Worm (Caenorhabditis elegans) whole organism, mixed stage, embryonic: ENCODE measurements around the gene srt-16.

ENCODE experiments used
- bed-3 ChIP-seq: fragments of 200-800 bp; sonication (Bioruptor generic); optimal IDR thresholded peaks from 3 replicates; lab custom pipeline; 2018; ENCODE audit warnings: mild to moderate bottlenecking, missing genetic modification characterization, moderate library complexity, missing compliant biosample characterization
- blmp-1 ChIP-seq: fragments of 150-350 bp; optimal IDR thresholded peaks from 2 replicates; lab custom pipeline; 2014; ENCODE audit warnings: missing biosample characterization, missing genetic modification characterization
- ceh-43 ChIP-seq: fragments of 200-800 bp; sonication (Bioruptor generic); optimal IDR thresholded peaks from 2 replicates; lab custom pipeline; 2018; ENCODE audit warnings: mild to moderate bottlenecking, missing genetic modification characterization, moderate library complexity, missing compliant biosample characterization
- ceh-83 ChIP-seq: fragments of 200-800 bp; sonication (Bioruptor generic); optimal IDR thresholded peaks from 2 replicates; lab custom pipeline; 2018; ENCODE audit warnings: mild to moderate bottlenecking, missing genetic modification characterization, missing compliant biosample characterization
- cnd-1 ChIP-seq: fragments of 200-800 bp; sonication (Bioruptor generic); optimal IDR thresholded peaks from 2 replicates; lab custom pipeline; 2018; ENCODE audit warnings: mild to moderate bottlenecking, missing genetic modification characterization, missing compliant biosample characterization
- drap-1 ChIP-seq: fragments of 200-800 bp; sonication (Bioruptor generic); optimal IDR thresholded peaks from 3 replicates; lab custom pipeline; 2018; ENCODE audit warnings: mild to moderate bottlenecking, missing genetic modification characterization, missing compliant biosample characterization
- elt-3 ChIP-seq: fragments of 150-350 bp; optimal IDR thresholded peaks from 2 replicates; lab custom pipeline; 2014; ENCODE audit warnings: missing biosample characterization, missing genetic modification characterization
- flh-1 ChIP-seq: fragments of 200-800 bp; sonication (Bioruptor generic); optimal IDR thresholded peaks from 2 replicates; lab custom pipeline; 2018; ENCODE audit warnings: mild to moderate bottlenecking, missing genetic modification characterization, moderate library complexity, missing compliant biosample characterization
- ham-2 ChIP-seq: fragments of 200-800 bp; sonication (Bioruptor generic); optimal IDR thresholded peaks from 2 replicates; lab custom pipeline; 2018; ENCODE audit warnings: mild to moderate bottlenecking, missing genetic modification characterization, missing compliant biosample characterization
- hlh-1 ChIP-seq: fragments of 150-350 bp; optimal IDR thresholded peaks from 2 replicates; lab custom pipeline; 2014; ENCODE audit warnings: missing biosample characterization, missing genetic modification reagents, missing genetic modification characterization
- lin-13 ChIP-seq: fragments of 150-350 bp; optimal IDR thresholded peaks from 2 replicates; lab custom pipeline; 2014; ENCODE audit warnings: missing biosample characterization, missing genetic modification characterization
- lin-32 ChIP-seq: fragments of 200-800 bp; sonication (Bioruptor generic); optimal IDR thresholded peaks from 2 replicates; lab custom pipeline; 2018; ENCODE audit warnings: mild to moderate bottlenecking, missing genetic modification characterization, missing compliant biosample characterization
- lsy-2 ChIP-seq: fragments of 150-350 bp; optimal IDR thresholded peaks from 2 replicates; lab custom pipeline; 2014; ENCODE audit warnings: missing biosample characterization, missing genetic modification characterization
- mab-5 ChIP-seq: fragments of 150-350 bp; optimal IDR thresholded peaks from 2 replicates; lab custom pipeline; 2014; ENCODE audit warnings: missing biosample characterization, missing genetic modification characterization
- mep-1 ChIP-seq: fragments of 150-350 bp; optimal IDR thresholded peaks from 2 replicates; lab custom pipeline; 2017; ENCODE audit warnings: missing biosample characterization, missing genetic modification reagents, missing genetic modification characterization, inconsistent platforms
- nhr-12 ChIP-seq: fragments of 150-350 bp; optimal IDR thresholded peaks from 2 replicates; lab custom pipeline; 2014; ENCODE audit warnings: missing biosample characterization, missing genetic modification characterization
- nhr-2 ChIP-seq: fragments of 150-350 bp; optimal IDR thresholded peaks from 2 replicates; lab custom pipeline; 2014; ENCODE audit warnings: missing biosample characterization, missing genetic modification characterization
- nhr-237 ChIP-seq: fragments of 150-350 bp; optimal IDR thresholded peaks from 2 replicates; lab custom pipeline; 2014; ENCODE audit warnings: missing biosample characterization, missing genetic modification characterization
- nhr-28 ChIP-seq: fragments of 150-350 bp; optimal IDR thresholded peaks from 2 replicates; lab custom pipeline; 2014; ENCODE audit warnings: missing biosample characterization, missing genetic modification characterization
- nhr-76 ChIP-seq: sonication (generic microtip); optimal IDR thresholded peaks from 2 replicates; lab custom pipeline; 2017; ENCODE audit warnings: missing biosample characterization, missing genetic modification characterization
- pha-4 ChIP-seq: fragments of 150-350 bp; optimal IDR thresholded peaks from 2 replicates; lab custom pipeline; 2018; ENCODE audit warnings: missing biosample characterization, missing genetic modification reagents, missing genetic modification characterization
- sem-2 ChIP-seq: fragments of 200-800 bp; sonication (Bioruptor generic); optimal IDR thresholded peaks from 2 replicates; lab custom pipeline; 2018; ENCODE audit warnings: mild to moderate bottlenecking, missing genetic modification characterization, missing compliant biosample characterization
- sptf-1 ChIP-seq: sonication (generic microtip); optimal IDR thresholded peaks from 2 replicates; lab custom pipeline; 2017; ENCODE audit warnings: mild to moderate bottlenecking, missing genetic modification characterization, moderate library complexity, missing compliant biosample characterization
- tbx-8 ChIP-seq: fragments of 200-800 bp; sonication (Bioruptor generic); optimal IDR thresholded peaks from 2 replicates; lab custom pipeline; 2018; ENCODE audit warnings: mild to moderate bottlenecking, missing genetic modification characterization, moderate library complexity, missing compliant biosample characterization
- unc-120 ChIP-seq: sonication (generic microtip); optimal IDR thresholded peaks from 2 replicates; lab custom pipeline; 2017; ENCODE audit warnings: missing genetic modification characterization, missing compliant biosample characterization; ENCODE audit not compliant: poor library complexity, severe bottlenecking
- unc-39 ChIP-seq: fragments of 150-350 bp; optimal IDR thresholded peaks from 2 replicates; lab custom pipeline; 2014; ENCODE audit warnings: missing biosample characterization, missing genetic modification characterization
- unc-62 ChIP-seq: fragments of 150-350 bp; optimal IDR thresholded peaks from 2 replicates; lab custom pipeline; 2014; ENCODE audit warnings: missing biosample characterization, missing genetic modification reagents, missing genetic modification characterization
- zip-8 ChIP-seq: fragments of 150-350 bp; optimal IDR thresholded peaks from 2 replicates; lab custom pipeline; 2014; ENCODE audit warnings: missing biosample characterization, missing genetic modification characterization
- ztf-11 ChIP-seq: fragments of 150-350 bp; optimal IDR thresholded peaks from 2 replicates; lab custom pipeline; 2014; ENCODE audit warnings: missing biosample characterization, missing genetic modification characterization

The srt-16 gene

DNA sequence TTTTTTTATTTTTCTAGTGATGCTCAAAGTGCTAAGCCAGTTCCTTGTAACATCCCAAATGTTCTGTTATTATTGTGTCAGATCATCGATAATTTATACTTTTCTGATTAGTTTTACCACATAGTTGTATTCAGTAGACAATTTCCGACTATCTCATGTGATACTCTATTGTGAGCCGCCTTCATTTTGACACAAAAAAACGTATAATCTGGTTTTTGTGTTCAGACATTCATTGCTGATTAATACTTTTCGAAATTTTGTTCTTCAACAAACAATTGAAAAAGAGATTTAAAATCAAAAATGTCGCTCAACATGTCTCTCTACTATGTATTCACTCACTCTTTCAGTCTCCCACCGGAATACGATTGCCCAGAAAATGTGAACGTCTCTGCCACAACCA is 17.2 kb upstream of the srt-16 start, which contains the start of gene srt-7:
Gene srt-7 (plus strand): TSS at position 301 of the 400 bp plus-strand sequence.
- TF ChIP-seq sptf-1 (tag; lab: Kevin White, UChicago) (no peak), elt-3 (no peak)
- TF ChIP-seq, all 35 proteins: peak for 0

DNA sequence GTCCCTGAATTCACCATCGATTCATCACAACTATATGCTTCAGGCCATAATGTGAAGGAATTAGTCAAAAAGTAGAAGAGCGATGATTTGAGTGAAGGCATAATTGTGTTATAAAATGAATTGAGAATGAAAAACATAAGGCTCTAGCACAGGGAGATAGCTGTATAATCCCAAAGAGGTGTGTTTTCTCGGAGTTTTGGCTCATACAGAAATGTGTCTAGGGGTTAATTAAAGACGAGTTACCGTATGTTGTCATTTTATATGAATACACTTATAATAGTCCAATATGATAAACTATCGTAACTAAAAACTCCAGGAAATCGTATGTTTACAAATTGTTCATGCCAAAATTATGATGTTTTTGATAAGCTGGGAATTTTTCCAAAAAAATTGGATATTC is 16.5 kb upstream of the srt-16 start, which contains the start of gene srt-5:
Gene srt-5 (minus strand): TSS at position 101 of the 400 bp plus-strand sequence.
- TF ChIP-seq blmp-1 (tag; lab: Kevin White, UChicago), result no peak
- no peak for TF ChIP-seq cnd-1
- no peak for TF ChIP-seq zip-8 (tag; lab: Kevin White, UChicago)
- TF ChIP-seq sem-2 (GFP tag; lab: Kevin White, UChicago), result no peak
- no peak for TF ChIP-seq tbx-8 (GFP tag; lab: Kevin White, UChicago)
- no peak for TF ChIP-seq hlh-1 (tag; lab: Kevin White, UChicago)
- TF ChIP-seq drap-1, result no peak
- no peak for TF ChIP-seq unc-120 (tag; lab: Kevin White, UChicago)
- no peak for TF ChIP-seq sptf-1 (tag; lab: Kevin White, UChicago)
- TF ChIP-seq ceh-83 (GFP tag; lab: Kevin White, UChicago), result no peak
- no peak for TF ChIP-seq nhr-76

DNA sequence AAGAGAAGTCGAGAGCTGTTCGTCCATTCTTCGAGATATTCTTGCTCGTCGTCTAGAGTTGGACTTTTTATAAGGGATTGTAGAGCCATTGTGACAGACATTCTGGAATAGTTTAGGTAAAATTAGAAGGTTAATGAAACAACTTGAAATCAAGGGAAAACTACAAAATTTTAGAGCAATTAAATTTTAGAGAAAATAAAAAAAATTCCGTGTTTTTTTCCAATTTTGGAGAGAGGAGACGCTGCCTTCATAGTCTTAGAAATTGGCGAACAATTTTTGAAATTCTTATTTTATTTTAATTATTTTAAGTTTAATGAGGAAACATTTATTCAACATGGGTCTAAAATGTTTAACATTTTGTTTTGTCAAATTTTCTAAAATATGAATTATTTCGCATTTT is 7.2 kb upstream of the srt-16 start, which contains the start of gene C50H11.13:
Gene C50H11.13 (minus strand): TSS at position 101 of the 400 bp plus-strand sequence.
- no peak for TF ChIP-seq pha-4 (tag; lab: Kevin White, UChicago)
- TF ChIP-seq sem-2 (GFP tag; lab: Kevin White, UChicago), result no peak
- no peak for TF ChIP-seq nhr-12 (tag; lab: Kevin White, UChicago)
- TF ChIP-seq lsy-2 (tag; lab: Kevin White, UChicago), result no peak
- TF ChIP-seq flh-1 (GFP tag; lab: Kevin White, UChicago), result no peak
- no peak for TF ChIP-seq nhr-2 (tag; lab: Kevin White, UChicago)
- TF ChIP-seq unc-120 (tag; lab: Kevin White, UChicago), result no peak
- TF ChIP-seq unc-62 (GFP tag; lab: Kevin White, UChicago), result no peak
- no peak for TF ChIP-seq mep-1 (tag; lab: Kevin White, UChicago)
- no peak for TF ChIP-seq lin-32 (GFP tag; lab: Kevin White, UChicago)
- no peak for TF ChIP-seq nhr-237

DNA sequence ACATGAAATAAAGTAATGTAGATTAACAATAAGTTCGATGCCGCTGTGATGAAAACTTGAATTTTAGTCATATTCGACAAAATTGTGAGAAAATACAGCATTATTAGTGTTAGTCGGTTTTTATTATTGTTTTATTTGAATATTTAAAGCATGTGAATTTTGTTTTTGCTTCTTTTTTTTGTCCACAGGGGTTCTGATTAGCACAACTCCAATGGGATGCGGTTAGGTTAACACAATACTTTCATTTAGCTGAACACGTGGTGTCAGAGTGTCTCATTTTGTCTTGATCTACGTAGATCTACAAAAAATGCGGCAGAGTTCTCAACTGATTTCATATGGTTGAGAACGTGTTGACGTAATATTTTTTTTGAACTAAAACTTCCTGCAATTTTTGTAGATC is 4.8 kb upstream of the srt-16 start, which contains the start of gene str-40:
Gene str-40 (minus strand): TSS at position 101 of the 400 bp plus-strand sequence.
- TF ChIP-seq bed-3 (GFP tag; lab: Kevin White, UChicago) (no peak), ztf-11 (tag; lab: Kevin White, UChicago) (no peak), pha-4 (tag; lab: Kevin White, UChicago) (no peak), blmp-1 (tag; lab: Kevin White, UChicago) (no peak)

DNA sequence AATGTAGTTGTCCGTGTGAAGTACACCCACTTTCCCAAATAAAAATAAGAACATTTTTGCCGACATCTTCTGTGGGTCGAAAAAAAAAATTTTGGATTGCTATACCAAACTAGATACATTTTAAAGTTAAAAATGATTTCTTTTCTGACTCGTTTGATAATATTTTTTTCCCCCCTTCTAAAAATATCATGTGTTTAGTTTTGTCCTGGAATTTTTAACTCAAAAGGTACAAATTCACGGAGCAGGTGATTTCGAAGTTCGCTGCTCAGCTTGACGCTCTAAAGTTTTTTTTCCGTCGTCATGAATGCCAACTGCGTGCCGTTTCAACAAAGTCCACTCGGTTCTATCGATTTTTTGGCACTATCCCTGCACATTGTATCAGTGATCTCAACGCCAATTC is 1.6 kb upstream of the srt-16 start, which contains the start of gene srh-185:
Gene srh-185 (plus strand): TSS at position 301 of the 400 bp plus-strand sequence.
- TF ChIP-seq pha-4 (tag; lab: Kevin White, UChicago), result no peak

DNA sequence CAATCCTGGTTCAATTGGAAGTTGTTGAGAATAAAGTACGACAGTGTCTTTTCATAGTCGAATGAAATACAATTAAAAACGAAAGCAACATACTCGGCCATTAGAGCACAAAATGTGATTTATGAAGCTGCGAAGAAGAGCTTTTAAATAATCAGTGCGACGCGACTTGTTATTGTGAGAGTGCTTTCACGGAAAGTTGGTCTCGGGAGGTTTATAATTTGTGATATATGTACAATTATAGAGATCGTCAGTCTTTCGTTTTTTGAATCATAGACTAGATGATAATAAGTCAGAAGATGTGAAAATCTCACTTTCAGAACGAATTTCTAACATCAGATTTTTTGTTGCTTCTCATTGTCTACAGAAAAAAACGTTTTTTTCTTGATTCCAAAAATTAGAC is 2.2 kb downstream of the srt-16 start, which contains the start of gene srt-15:
Gene srt-15 (minus strand): TSS at position 101 of the 400 bp plus-strand sequence.
- no peak for TF ChIP-seq lsy-2 (tag; lab: Kevin White, UChicago)
- TF ChIP-seq flh-1 (GFP tag; lab: Kevin White, UChicago), result no peak
- TF ChIP-seq nhr-2 (tag; lab: Kevin White, UChicago), result no peak
- TF ChIP-seq ceh-43 (GFP tag; lab: Kevin White, UChicago), result no peak
- TF ChIP-seq lin-32 (GFP tag; lab: Kevin White, UChicago), result no peak
- TF ChIP-seq elt-3, result no peak
- no peak for TF ChIP-seq mab-5 (tag; lab: Kevin White, UChicago)
- TF ChIP-seq ham-2, result no peak
- no peak for TF ChIP-seq nhr-76
- TF ChIP-seq ceh-83 (GFP tag; lab: Kevin White, UChicago), result no peak

DNA sequence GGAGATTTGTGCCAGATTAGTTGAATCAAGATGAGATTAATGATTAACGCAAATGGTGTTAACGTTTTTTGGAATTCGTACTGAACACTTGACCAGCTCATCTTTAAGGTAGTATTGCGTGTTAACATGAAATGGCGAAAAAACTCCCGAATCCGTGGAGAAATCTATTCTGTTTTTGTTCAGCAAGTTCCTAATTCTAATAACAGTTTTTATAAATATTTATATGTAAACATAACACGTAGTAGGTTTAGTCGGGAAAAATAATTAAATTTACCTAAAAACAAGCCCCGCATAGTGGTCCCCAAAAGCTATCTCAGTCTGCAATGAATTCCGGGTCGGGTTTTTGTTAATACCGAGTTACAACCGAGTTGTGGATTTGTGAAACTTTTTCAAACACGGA is 5.3 kb downstream of the srt-16 start, which contains the start of gene str-244:
Gene str-244 (minus strand): TSS at position 101 of the 400 bp plus-strand sequence.
- TF ChIP-seq ceh-83 (GFP tag; lab: Kevin White, UChicago), result no peak
- TF ChIP-seq sem-2 (GFP tag; lab: Kevin White, UChicago), result no peak
- TF ChIP-seq sptf-1 (tag; lab: Kevin White, UChicago), result no peak
- no peak for TF ChIP-seq nhr-28 (tag; lab: Kevin White, UChicago)
- no peak for TF ChIP-seq unc-62 (GFP tag; lab: Kevin White, UChicago)
- no peak for TF ChIP-seq ceh-43 (GFP tag; lab: Kevin White, UChicago)
- no peak for TF ChIP-seq zip-8 (tag; lab: Kevin White, UChicago)
- no peak for TF ChIP-seq lin-13
- TF ChIP-seq ztf-11 (tag; lab: Kevin White, UChicago), result no peak
- no peak for TF ChIP-seq unc-39 (tag; lab: Kevin White, UChicago)
- TF ChIP-seq tbx-8 (GFP tag; lab: Kevin White, UChicago), result no peak
- no peak for TF ChIP-seq lin-32 (GFP tag; lab: Kevin White, UChicago)
